Fruit fly (Drosophila melanogaster): ENCODE measurements around the gene CG33125.

DNA sequence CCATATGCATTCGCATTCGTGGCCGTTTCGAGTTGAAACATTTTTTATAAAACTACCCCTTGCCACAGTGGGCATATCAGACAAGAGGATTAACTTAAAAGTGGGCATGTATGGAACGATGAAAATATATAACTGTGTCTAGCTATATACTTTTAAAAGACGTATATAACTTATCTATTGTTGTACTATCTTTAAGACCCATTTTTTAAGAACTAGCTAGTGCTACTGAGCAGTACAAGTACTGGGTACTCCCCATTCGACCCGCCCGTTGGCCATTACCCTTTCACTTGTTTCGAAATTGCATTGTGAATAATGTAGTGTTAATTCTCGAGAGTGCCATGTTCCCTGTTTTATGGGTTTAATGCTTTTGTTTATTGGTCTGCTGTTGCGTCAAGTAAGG lies 45.5 kb downstream of the CG33125 start:
- TF ChIP-seq CG8478 (optimal IDR thresholded peaks at IDR 0.05): no peak
- TF ChIP-seq CTCF (optimal IDR thresholded peaks at IDR 0.05): no peak
